Comparison of ENCODE assay signal across 1 fruit fly cellular context in genomic region chr3L:19085688-19086363, dm6.
A peak's percentile ranks its signal among the peaks of the same experiment; 100 is the strongest.
TF ChIP-seq lines count a peak whose summit lies in the region.

No protein-coding gene starts in this region.

TF ChIP-seq in whole organism, embryonic, 481 proteins besides CTCF, POLR2A, EP300 and RAD21 (continued from another document and continues in another):
- no peak; the same call in 1 of the 2 replicates for TF ChIP-seq CG16779 (GFP tag; IDR thresholded peaks at IDR 0.05; lab: Robert Waterston, UW)
- no peak for TF ChIP-seq CG6272 (GFP tag; IDR thresholded peaks at IDR 0.05; lab: Robert Waterston, UW)
- no peak for TF ChIP-seq CG7839 (tag; optimal IDR thresholded peaks at IDR 0.05; lab: Kevin White, UChicago)
- no peak for TF ChIP-seq CG6254 (GFP tag; optimal IDR thresholded peaks at IDR 0.05; lab: Kevin White, UChicago)
- no peak for TF ChIP-seq nmo (GFP tag; optimal IDR thresholded peaks at IDR 0.05; lab: Kevin White, UChicago)
- no peak for TF ChIP-seq slou (GFP tag; optimal IDR thresholded peaks at IDR 0.05; lab: Kevin White, UChicago)
- TF ChIP-seq ERR (GFP tag; optimal IDR thresholded peaks at IDR 0.05; lab: Kevin White, UChicago), result no peak
- TF ChIP-seq pita (GFP tag; optimal IDR thresholded peaks at IDR 0.05; lab: Kevin White, UChicago), result no peak
- no peak for TF ChIP-seq nerfin-2 (GFP tag; IDR thresholded peaks at IDR 0.05; lab: Robert Waterston, UW; ENCODE audit: partially characterized antibody)
- TF ChIP-seq CG4360 (GFP tag; IDR thresholded peaks at IDR 0.05; lab: Robert Waterston, UW), result peak; percentile 79
- no peak for TF ChIP-seq kni (GFP tag; optimal IDR thresholded peaks at IDR 0.05; lab: Kevin White, UChicago)
- no peak for TF ChIP-seq CG9727 (GFP tag; optimal IDR thresholded peaks at IDR 0.05; lab: Kevin White, UChicago)
- peak; percentile 55; the same call in 2 of the 3 replicates for TF ChIP-seq CG34422 (GFP tag; IDR thresholded peaks at IDR 0.05; lab: Robert Waterston, UW)
- no peak for TF ChIP-seq Nf-YB (GFP tag; optimal IDR thresholded peaks at IDR 0.05; lab: Kevin White, UChicago)
- no peak for TF ChIP-seq lbe (GFP tag; optimal IDR thresholded peaks at IDR 0.05; lab: Kevin White, UChicago)
- TF ChIP-seq chm (GFP tag; IDR thresholded peaks at IDR 0.05; lab: Robert Waterston, UW), result peak; percentile 13; the same call in 1 of the 2 replicates
- TF ChIP-seq CG31388 (GFP tag; optimal IDR thresholded peaks at IDR 0.05; lab: Kevin White, UChicago), result no peak
- TF ChIP-seq org-1 (GFP tag; optimal IDR thresholded peaks at IDR 0.05; lab: Kevin White, UChicago), result no peak
- TF ChIP-seq Fer2 (tag; optimal IDR thresholded peaks at IDR 0.05; lab: Kevin White, UChicago), result no peak
- no peak for TF ChIP-seq stc (GFP tag; IDR thresholded peaks at IDR 0.05; lab: Robert Waterston, UW)
- peak; percentile 82 for TF ChIP-seq sqz (GFP tag; optimal IDR thresholded peaks at IDR 0.05; lab: Kevin White, UChicago)
- TF ChIP-seq ttk (GFP tag; IDR thresholded peaks at IDR 0.05; lab: Robert Waterston, UW), result no peak
- no peak for TF ChIP-seq unpg (GFP tag; optimal IDR thresholded peaks at IDR 0.05; lab: Kevin White, UChicago)
- no peak for TF ChIP-seq Rfx (GFP tag; IDR thresholded peaks at IDR 0.05; lab: Robert Waterston, UW)
- TF ChIP-seq CG14860 (GFP tag; IDR thresholded peaks at IDR 0.05; lab: Robert Waterston, UW; ENCODE audit: partially characterized antibody), result no peak
- TF ChIP-seq crc (GFP tag; optimal IDR thresholded peaks at IDR 0.05; lab: Kevin White, UChicago), result no peak
- TF ChIP-seq ATbp (GFP tag; optimal IDR thresholded peaks at IDR 0.05; lab: Kevin White, UChicago), result no peak
- peak; percentile 35 for TF ChIP-seq CG15514 (GFP tag; optimal IDR thresholded peaks at IDR 0.05; lab: Kevin White, UChicago)
- TF ChIP-seq klu (GFP tag; IDR thresholded peaks at IDR 0.05; lab: Robert Waterston, UW), result no peak
- no peak for TF ChIP-seq Bgb (GFP tag; IDR thresholded peaks at IDR 0.05; lab: Robert Waterston, UW; ENCODE audit: partially characterized antibody)
- no peak for TF ChIP-seq vfl (GFP tag; optimal IDR thresholded peaks at IDR 0.05; lab: Kevin White, UChicago)
- peak; percentile 94 for TF ChIP-seq cg (GFP tag; optimal IDR thresholded peaks at IDR 0.05; lab: Kevin White, UChicago)
- TF ChIP-seq CG2875 (GFP tag; optimal IDR thresholded peaks at IDR 0.05; lab: Kevin White, UChicago), result no peak
- no peak for TF ChIP-seq aop (GFP tag; IDR thresholded peaks at IDR 0.05; lab: Robert Waterston, UW)
- no peak for TF ChIP-seq H2.0 (GFP tag; IDR thresholded peaks at IDR 0.05; lab: Robert Waterston, UW)
- no peak for TF ChIP-seq B-H2 (GFP tag; optimal IDR thresholded peaks at IDR 0.05; lab: Kevin White, UChicago)
- no peak for TF ChIP-seq Bdp1 (GFP tag; optimal IDR thresholded peaks at IDR 0.05; lab: Kevin White, UChicago)
- no peak for TF ChIP-seq CG17361 (GFP tag; IDR thresholded peaks at IDR 0.05; lab: Robert Waterston, UW)
- TF ChIP-seq gro (GFP tag; optimal IDR thresholded peaks at IDR 0.05; lab: Kevin White, UChicago), result no peak
- TF ChIP-seq trem (tag; optimal IDR thresholded peaks at IDR 0.05; lab: Kevin White, UChicago), result no peak
- TF ChIP-seq CG9817 (tag; optimal IDR thresholded peaks at IDR 0.05; lab: Kevin White, UChicago), result no peak
- no peak for TF ChIP-seq dati (GFP tag; IDR thresholded peaks at IDR 0.05; lab: Robert Waterston, UW)
- no peak for TF ChIP-seq CG9215 (GFP tag; IDR thresholded peaks at IDR 0.05; lab: Robert Waterston, UW)
- TF ChIP-seq eve (GFP tag; optimal IDR thresholded peaks at IDR 0.05; lab: Kevin White, UChicago), result peak in 1 of 2 experiments; percentile 89
- TF ChIP-seq ken (GFP tag; IDR thresholded peaks at IDR 0.05; lab: Robert Waterston, UW), result no peak
- TF ChIP-seq CG11504 (tag; optimal IDR thresholded peaks at IDR 0.05; lab: Kevin White, UChicago), result no peak
- no peak for TF ChIP-seq dan (GFP tag; IDR thresholded peaks at IDR 0.05; lab: Robert Waterston, UW)
- TF ChIP-seq ssp (GFP tag; IDR thresholded peaks at IDR 0.05; lab: Robert Waterston, UW), result no peak
- no peak for TF ChIP-seq yki (optimal IDR thresholded peaks at IDR 0.05; lab: Kevin White, UChicago)
- TF ChIP-seq sd (tag; optimal IDR thresholded peaks at IDR 0.05; lab: Kevin White, UChicago), result peak; percentile 31
- no peak for TF ChIP-seq CG12391 (tag; optimal IDR thresholded peaks at IDR 0.05; lab: Kevin White, UChicago)
- no peak for TF ChIP-seq ab (GFP tag; optimal IDR thresholded peaks at IDR 0.05; lab: Kevin White, UChicago)
- no peak for TF ChIP-seq slp2 (GFP tag; optimal IDR thresholded peaks at IDR 0.05; lab: Kevin White, UChicago)
- no peak for TF ChIP-seq CG13775 (GFP tag; optimal IDR thresholded peaks at IDR 0.05; lab: Kevin White, UChicago)
- TF ChIP-seq dmrt11E (tag; optimal IDR thresholded peaks at IDR 0.05; lab: Kevin White, UChicago), result no peak
- TF ChIP-seq CG8478 (optimal IDR thresholded peaks at IDR 0.05; lab: Kevin White, UChicago), result peak; percentile 24
- no peak for TF ChIP-seq CG1647 (GFP tag; optimal IDR thresholded peaks at IDR 0.05; lab: Kevin White, UChicago)
- TF ChIP-seq CG17385 (GFP tag; optimal IDR thresholded peaks at IDR 0.05; lab: Kevin White, UChicago), result peak; percentile 92
- TF ChIP-seq Pdp1 (GFP tag; optimal IDR thresholded peaks at IDR 0.05; lab: Kevin White, UChicago), result peak in 1 of 2 experiments; percentile 75
- TF ChIP-seq psq (GFP tag; optimal IDR thresholded peaks at IDR 0.05; lab: Kevin White, UChicago), result peak; percentile 51
- no peak for TF ChIP-seq CG11696 (GFP tag; IDR thresholded peaks at IDR 0.05; lab: Robert Waterston, UW)
- TF ChIP-seq jing (GFP tag; optimal IDR thresholded peaks at IDR 0.05; lab: Kevin White, UChicago), result no peak
- TF ChIP-seq CG18262 (tag; optimal IDR thresholded peaks at IDR 0.05; lab: Kevin White, UChicago), result no peak
- TF ChIP-seq CG30431 (GFP tag; optimal IDR thresholded peaks at IDR 0.05; lab: Kevin White, UChicago), result no peak
- TF ChIP-seq HLH4C (GFP tag; IDR thresholded peaks at IDR 0.05; lab: Robert Waterston, UW; ENCODE audit: partially characterized antibody), result no peak
- TF ChIP-seq CG33557 (GFP tag; optimal IDR thresholded peaks at IDR 0.05; lab: Kevin White, UChicago), result no peak
- TF ChIP-seq CG15011 (GFP tag; optimal IDR thresholded peaks at IDR 0.05; lab: Kevin White, UChicago), result no peak
- no peak for TF ChIP-seq HLH54F (GFP tag; optimal IDR thresholded peaks at IDR 0.05; lab: Kevin White, UChicago)
- TF ChIP-seq CG13287 (GFP tag; IDR thresholded peaks at IDR 0.05; lab: Robert Waterston, UW; ENCODE audit: partially characterized antibody), result no peak
- no peak for TF ChIP-seq slbo (GFP tag; IDR thresholded peaks at IDR 0.05; lab: Robert Waterston, UW)
- no peak for TF ChIP-seq CkIIα-i1 (GFP tag; IDR thresholded peaks at IDR 0.05; lab: Robert Waterston, UW)
- TF ChIP-seq CG13296 (GFP tag; optimal IDR thresholded peaks at IDR 0.05; lab: Kevin White, UChicago), result peak; percentile 10
- TF ChIP-seq Camta (GFP tag; optimal IDR thresholded peaks at IDR 0.05; lab: Kevin White, UChicago), result no peak
- TF ChIP-seq shn (GFP tag; optimal IDR thresholded peaks at IDR 0.05; lab: Kevin White, UChicago), result no peak
- TF ChIP-seq Fer1 (GFP tag; optimal IDR thresholded peaks at IDR 0.05; lab: Kevin White, UChicago), result peak; percentile 23
- TF ChIP-seq CG8924 (tag; optimal IDR thresholded peaks at IDR 0.05; lab: Kevin White, UChicago), result no peak
- no peak for TF ChIP-seq CG4730 (GFP tag; IDR thresholded peaks at IDR 0.05; lab: Robert Waterston, UW)
- no peak for TF ChIP-seq CG14667 (GFP tag; IDR thresholded peaks at IDR 0.05; lab: Robert Waterston, UW)
- no peak for TF ChIP-seq HLHmδ (GFP tag; optimal IDR thresholded peaks at IDR 0.05; lab: Kevin White, UChicago)
- no peak for TF ChIP-seq chif (GFP tag; optimal IDR thresholded peaks at IDR 0.05; lab: Kevin White, UChicago)
- TF ChIP-seq CG6791 (GFP tag; IDR thresholded peaks at IDR 0.05; lab: Robert Waterston, UW; ENCODE audit: partially characterized antibody), result no peak
- TF ChIP-seq CG2116 (GFP tag; optimal IDR thresholded peaks at IDR 0.05; lab: Kevin White, UChicago), result no peak
- TF ChIP-seq CG10565 (GFP tag; optimal IDR thresholded peaks at IDR 0.05; lab: Kevin White, UChicago), result no peak
- TF ChIP-seq CG7987 (GFP tag; optimal IDR thresholded peaks at IDR 0.05; lab: Kevin White, UChicago), result no peak
- TF ChIP-seq CG18619 (GFP tag; optimal IDR thresholded peaks at IDR 0.05; lab: Kevin White, UChicago), result no peak
- no peak for TF ChIP-seq Meics (GFP tag; optimal IDR thresholded peaks at IDR 0.05; lab: Kevin White, UChicago)
- TF ChIP-seq cwo (GFP tag; optimal IDR thresholded peaks at IDR 0.05; lab: Kevin White, UChicago), result peak; percentile 31
- no peak for TF ChIP-seq Nf-YC (tag; optimal IDR thresholded peaks at IDR 0.05; lab: Kevin White, UChicago)
- no peak for TF ChIP-seq Gsc (GFP tag; IDR thresholded peaks at IDR 0.05; lab: Robert Waterston, UW)
- no peak for TF ChIP-seq fd96Cb (tag; optimal IDR thresholded peaks at IDR 0.05; lab: Kevin White, UChicago)
- no peak for TF ChIP-seq Taf1 (GFP tag; IDR thresholded peaks at IDR 0.05; lab: Robert Waterston, UW)
- TF ChIP-seq CG10543 (GFP tag; optimal IDR thresholded peaks at IDR 0.05; lab: Kevin White, UChicago), result peak; percentile 12
- no peak for TF ChIP-seq Mes4 (GFP tag; optimal IDR thresholded peaks at IDR 0.05; lab: Kevin White, UChicago)
- no peak for TF ChIP-seq gfzf (GFP tag; optimal IDR thresholded peaks at IDR 0.05; lab: Kevin White, UChicago)
- TF ChIP-seq nerfin-1 (tag; optimal IDR thresholded peaks at IDR 0.05; lab: Kevin White, UChicago), result no peak
- no peak for TF ChIP-seq ind (GFP tag; optimal IDR thresholded peaks at IDR 0.05; lab: Kevin White, UChicago)
- no peak for TF ChIP-seq Hey (tag; optimal IDR thresholded peaks at IDR 0.05; lab: Kevin White, UChicago)
- no peak for TF ChIP-seq toy (GFP tag; IDR thresholded peaks at IDR 0.05; lab: Robert Waterston, UW)
- TF ChIP-seq CG15601 (tag; optimal IDR thresholded peaks at IDR 0.05; lab: Kevin White, UChicago), result no peak
- TF ChIP-seq abd-A (tag; optimal IDR thresholded peaks at IDR 0.05; lab: Kevin White, UChicago), result peak; percentile 80
- no peak for TF ChIP-seq GATAe (GFP tag; conservative IDR thresholded peaks at IDR 0.05; lab: Robert Waterston, UW)
- no peak for TF ChIP-seq Hsf (GFP tag; optimal IDR thresholded peaks at IDR 0.05; lab: Kevin White, UChicago)
- no peak for TF ChIP-seq Asciz (GFP tag; optimal IDR thresholded peaks at IDR 0.05; lab: Kevin White, UChicago)
- no peak for TF ChIP-seq HHEX (GFP tag; optimal IDR thresholded peaks at IDR 0.05; lab: Kevin White, UChicago)
- no peak for TF ChIP-seq otp (GFP tag; IDR thresholded peaks at IDR 0.05; lab: Robert Waterston, UW)
- no peak for TF ChIP-seq YL-1 (GFP tag; optimal IDR thresholded peaks at IDR 0.05; lab: Kevin White, UChicago)
- no peak for TF ChIP-seq esg (GFP tag; conservative IDR thresholded peaks at IDR 0.05; lab: Robert Waterston, UW)
- no peak for TF ChIP-seq MESR4 (GFP tag; optimal IDR thresholded peaks at IDR 0.05; lab: Kevin White, UChicago)
- TF ChIP-seq HLH3B (GFP tag; IDR thresholded peaks at IDR 0.05; lab: Robert Waterston, UW), result no peak
- no peak for TF ChIP-seq CG10431 (GFP tag; optimal IDR thresholded peaks at IDR 0.05; lab: Kevin White, UChicago)
- TF ChIP-seq Ptx1 (GFP tag; IDR thresholded peaks at IDR 0.05; lab: Robert Waterston, UW), result no peak
- no peak for TF ChIP-seq tgo (GFP tag; IDR thresholded peaks at IDR 0.05; lab: Robert Waterston, UW)
- no peak for TF ChIP-seq crp (GFP tag; optimal IDR thresholded peaks at IDR 0.05; lab: Kevin White, UChicago)
- TF ChIP-seq run (tag; optimal IDR thresholded peaks at IDR 0.05; lab: Kevin White, UChicago), result peak; percentile 17
- no peak for TF ChIP-seq Ravus (GFP tag; IDR thresholded peaks at IDR 0.05; lab: Robert Waterston, UW)
- TF ChIP-seq cato (GFP tag; optimal IDR thresholded peaks at IDR 0.05; lab: Kevin White, UChicago; ENCODE audit: borderline replicate concordance), result no peak
- no peak for TF ChIP-seq CG7786 (GFP tag; optimal IDR thresholded peaks at IDR 0.05; lab: Kevin White, UChicago)
- no peak for TF ChIP-seq Lpt (GFP tag; optimal IDR thresholded peaks at IDR 0.05; lab: Kevin White, UChicago)
- TF ChIP-seq Awh (GFP tag; IDR thresholded peaks at IDR 0.05; lab: Robert Waterston, UW), result no peak; the same call in 1 of the 2 replicates
- TF ChIP-seq CG10147 (GFP tag; optimal IDR thresholded peaks at IDR 0.05; lab: Kevin White, UChicago), result no peak
- TF ChIP-seq CG12104 (GFP tag; optimal IDR thresholded peaks at IDR 0.05; lab: Kevin White, UChicago), result no peak
- no peak for TF ChIP-seq Sin3A (optimal IDR thresholded peaks at IDR 0.05; lab: Kevin White, UChicago)
- TF ChIP-seq tin (GFP tag; optimal IDR thresholded peaks at IDR 0.05; lab: Kevin White, UChicago), result no peak
- TF ChIP-seq CG9876 (GFP tag; optimal IDR thresholded peaks at IDR 0.05; lab: Kevin White, UChicago), result no peak
- TF ChIP-seq CG13123 (GFP tag; optimal IDR thresholded peaks at IDR 0.05; lab: Kevin White, UChicago), result no peak
- TF ChIP-seq dimm (GFP tag; IDR thresholded peaks at IDR 0.05; lab: Robert Waterston, UW), result no peak
- TF ChIP-seq Med (GFP tag; lab: Kevin White, UChicago), result peak; percentile 74
- TF ChIP-seq ranshi (GFP tag; IDR thresholded peaks at IDR 0.05; lab: Robert Waterston, UW), result no peak
- TF ChIP-seq Hand (GFP tag; optimal IDR thresholded peaks at IDR 0.05; lab: Kevin White, UChicago), result no peak
- TF ChIP-seq rib (GFP tag; IDR thresholded peaks at IDR 0.05; lab: Robert Waterston, UW), result peak; percentile 13; the same call in 1 of the 2 replicates
- TF ChIP-seq CG4707 (GFP tag; optimal IDR thresholded peaks at IDR 0.05; lab: Kevin White, UChicago), result no peak
- TF ChIP-seq CG8290 (GFP tag; optimal IDR thresholded peaks at IDR 0.05; lab: Kevin White, UChicago), result no peak
- no peak for TF ChIP-seq CG8290 (tag; optimal IDR thresholded peaks at IDR 0.05; lab: Kevin White, UChicago)
- no peak for TF ChIP-seq CG18476 (GFP tag; optimal IDR thresholded peaks at IDR 0.05; lab: Kevin White, UChicago)
- TF ChIP-seq gt (GFP tag; IDR thresholded peaks at IDR 0.05; lab: Robert Waterston, UW), result no peak
- TF ChIP-seq wdn (GFP tag; IDR thresholded peaks at IDR 0.05; lab: Robert Waterston, UW), result no peak
- TF ChIP-seq hb (GFP tag; IDR thresholded peaks at IDR 0.05; lab: Robert Waterston, UW; ENCODE audit: partially characterized antibody), result 0 out of 3 replicates have a peak, but pooled peaks have one; percentile 52
- TF ChIP-seq CG15696 (tag; optimal IDR thresholded peaks at IDR 0.05; lab: Kevin White, UChicago), result no peak
- peak; percentile 13 for TF ChIP-seq caup (GFP tag; optimal IDR thresholded peaks at IDR 0.05; lab: Kevin White, UChicago; ENCODE audit: severe bottlenecking)
